Fruit fly (Drosophila melanogaster): ENCODE measurements around the gene nis.
A peak's percentile ranks its signal among the peaks of the same experiment; 100 is the strongest.

DNA sequence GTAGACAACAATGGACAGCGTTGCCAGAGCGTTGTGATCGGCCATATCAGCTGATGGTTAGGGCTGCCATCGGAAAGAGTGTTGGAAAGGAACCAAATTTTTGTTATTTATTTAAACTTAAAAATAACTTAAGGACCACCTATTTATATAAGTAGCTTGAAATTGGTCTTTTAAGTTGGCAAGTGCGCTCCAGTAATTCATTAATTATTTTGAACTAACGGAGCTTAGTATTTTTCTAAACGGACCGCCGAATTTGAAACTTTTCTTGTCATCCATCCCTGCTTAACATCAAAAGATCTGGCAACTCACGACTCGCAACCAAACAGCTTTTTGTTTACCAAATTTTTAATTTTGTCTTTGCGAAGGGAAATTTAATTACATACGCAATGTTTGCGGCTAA is 24.2 kb upstream of the nis start, which contains the start of the genes Rab3GAP1 and CG14352:
- peak; percentile 91 for TF ChIP-seq CG17361 (GFP tag; IDR thresholded peaks at IDR 0.05)
- peak; percentile 87 for TF ChIP-seq CG2712 (tag; optimal IDR thresholded peaks at IDR 0.05)
- TF ChIP-seq CG10366 (GFP tag; IDR thresholded peaks at IDR 0.05), result peak; percentile 79
- TF ChIP-seq CG31388 (GFP tag; optimal IDR thresholded peaks at IDR 0.05), result peak; percentile 66
- TF ChIP-seq nerfin-2 (GFP tag; IDR thresholded peaks at IDR 0.05; ENCODE audit: partially characterized antibody), result no peak
- TF ChIP-seq CG4820 (GFP tag; optimal IDR thresholded peaks at IDR 0.05), result peak; percentile 85
- TF ChIP-seq nerfin-1 (tag; optimal IDR thresholded peaks at IDR 0.05), result peak; percentile 80
- peak; percentile 97 for TF ChIP-seq MBD-R2 (GFP tag; IDR thresholded peaks at IDR 0.05)
